Fruit fly (Drosophila melanogaster) whole organism, pupa: ENCODE results near the gene Or65a.

Source experiments
- CG13204 ChIP-seq: fragments of 200-800 bp; sonication (Bioruptor generic); optimal IDR thresholded peaks from 2 replicates; lab custom pipeline; 2018; ENCODE audit warnings: missing biosample characterization, mild to moderate bottlenecking, missing genetic modification characterization, moderate library complexity
- CG14655 ChIP-seq: fragments of 200-800 bp; sonication (Bioruptor generic); optimal IDR thresholded peaks from 3 replicates; lab custom pipeline; 2017; ENCODE audit warnings: mild to moderate bottlenecking, missing biosample characterization, missing genetic modification reagents, missing genetic modification characterization
- CG32121 ChIP-seq: fragments of 200-800 bp; sonication (Bioruptor generic); IDR thresholded peaks from 2 replicates; pipeline ENCODE4 v1.3.6; 2022; ENCODE audit warnings: missing biosample characterization, missing genetic modification characterization
- CG34367 ChIP-seq: fragments of 200-800 bp; sonication (Bioruptor generic); optimal IDR thresholded peaks from 2 replicates; lab custom pipeline; 2018; ENCODE audit warnings: missing biosample characterization, mild to moderate bottlenecking, missing genetic modification characterization
- CG4496 ChIP-seq: fragments of 200-800 bp; sonication (Bioruptor generic); IDR thresholded peaks from 3 replicates; pipeline ENCODE4 v1.3.6; 2022; ENCODE audit warnings: missing biosample characterization, missing genetic modification characterization
- CG8159 ChIP-seq: fragments of 200-800 bp; sonication (Bioruptor generic); optimal IDR thresholded peaks from 3 replicates; lab custom pipeline; 2018; ENCODE audit warnings: missing biosample characterization, mild to moderate bottlenecking, missing genetic modification characterization, moderate library complexity
- D1 ChIP-seq: fragments of 200-800 bp; sonication (Bioruptor generic); optimal IDR thresholded peaks from 2 replicates; lab custom pipeline; 2018; ENCODE audit warnings: missing biosample characterization, mild to moderate bottlenecking, missing genetic modification characterization, moderate library complexity
- EcR ChIP-seq: fragments of 200-800 bp; sonication (Bioruptor generic); optimal IDR thresholded peaks from 3 replicates; lab custom pipeline; 2019; ENCODE audit warnings: missing biosample characterization, missing genetic modification characterization, mild to moderate bottlenecking, moderate library complexity, missing genetic modification reagents
- Ets98B ChIP-seq: fragments of 200-800 bp; sonication (Bioruptor generic); IDR thresholded peaks from 2 replicates; pipeline ENCODE4 v1.3.6; 2022; ENCODE audit warnings: missing biosample characterization, missing genetic modification characterization
- Pif1A ChIP-seq: fragments of 200-800 bp; sonication (Bioruptor generic); optimal IDR thresholded peaks from 3 replicates; lab custom pipeline; 2016; ENCODE audit warnings: missing biosample characterization, missing genetic modification characterization
- gl ChIP-seq: fragments of 200-800 bp; sonication (Bioruptor generic); optimal IDR thresholded peaks from 2 replicates; lab custom pipeline; 2018; ENCODE audit warnings: missing biosample characterization, mild to moderate bottlenecking, missing genetic modification characterization
- rn ChIP-seq: fragments of 200-800 bp; sonication (Bioruptor generic); IDR thresholded peaks from 2 replicates; pipeline ENCODE4 v1.3.6; 2022; ENCODE audit warnings: missing biosample characterization, missing genetic modification characterization

DNA sequence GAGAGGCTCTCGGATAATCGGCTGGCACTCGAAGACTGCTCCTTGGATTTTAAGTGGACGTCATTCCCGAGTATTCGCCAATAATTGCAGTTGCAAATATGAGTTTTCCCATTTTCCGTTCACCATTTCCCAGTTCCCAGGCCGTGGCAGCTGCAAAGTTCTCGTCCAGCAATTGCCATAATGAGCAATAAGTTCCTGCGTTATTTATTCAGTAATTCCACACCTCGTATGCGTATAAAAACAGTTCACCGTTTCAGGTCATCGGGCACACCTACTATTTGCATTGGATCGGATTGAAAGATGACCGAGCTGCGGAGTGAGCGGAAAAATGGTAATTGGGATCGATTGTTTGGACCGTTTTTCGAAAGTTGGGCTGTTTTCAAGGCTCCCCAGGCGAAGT lies at the start of gene Or65a:
- TF ChIP-seq CG14655 (GFP tag; lab: Kevin White, UChicago) (no peak), EcR (GFP tag; lab: Kevin White, UChicago) (no peak), Pif1A (GFP tag; lab: Kevin White, UChicago) (no peak), gl (tag; lab: Kevin White, UChicago) (no peak), D1 (tag; lab: Kevin White, UChicago) (no peak), rn (GFP tag; lab: Robert Waterston, UW) (no peak), CG13204 (no peak), CG4496 (no peak), Ets98B (GFP tag; lab: Robert Waterston, UW) (no peak), CG32121 (no peak), CG34367 (tag; lab: Kevin White, UChicago) (no peak), CG8159 (no peak)
